Fruit fly (Drosophila melanogaster) whole organism, prepupa: ENCODE measurements around the gene Tlk.
A peak's percentile ranks its signal among the peaks of the same experiment; 100 is the strongest.

Experiments used
- CG10631 ChIP-seq: fragments of 200-800 bp; sonication (Bioruptor generic); optimal IDR thresholded peaks from 2 replicates; lab custom pipeline; 2016; ENCODE audit warnings: missing biosample characterization, missing genetic modification characterization
- CG11294 ChIP-seq: fragments of 200-800 bp; sonication (Bioruptor generic); IDR thresholded peaks from 2 replicates; pipeline ENCODE4 v1.3.6; 2022; ENCODE audit warnings: missing biosample characterization, missing genetic modification characterization
- CG11762 ChIP-seq: fragments of 200-800 bp; sonication (Bioruptor generic); optimal IDR thresholded peaks from 3 replicates; lab custom pipeline; 2016; ENCODE audit warnings: missing biosample characterization, missing genetic modification characterization; ENCODE audit not compliant: insufficient read depth
- CG11902 ChIP-seq: fragments of 200-800 bp; sonication (Bioruptor generic); optimal IDR thresholded peaks from 3 replicates; lab custom pipeline; 2016; ENCODE audit warnings: missing biosample characterization, missing genetic modification characterization
- CG15336 ChIP-seq: fragments of 200-800 bp; sonication (Bioruptor generic); IDR thresholded peaks from 2 replicates; pipeline ENCODE4 v1.3.6; 2022; ENCODE audit warnings: missing biosample characterization, missing genetic modification characterization
- CG1621 ChIP-seq: fragments of 200-800 bp; sonication (Bioruptor generic); optimal IDR thresholded peaks from 3 replicates; lab custom pipeline; 2018; ENCODE audit warnings: missing biosample characterization, mild to moderate bottlenecking, missing genetic modification characterization
- CG16779 ChIP-seq: fragments of 200-800 bp; sonication (Bioruptor generic); optimal IDR thresholded peaks from 3 replicates; lab custom pipeline; 2017; ENCODE audit warnings: missing biosample characterization, mild to moderate bottlenecking, missing genetic modification characterization
- CG3032 ChIP-seq: fragments of 200-800 bp; optimal IDR thresholded peaks from 2 replicates; lab custom pipeline; 2019; ENCODE audit warnings: missing biosample characterization, mild to moderate bottlenecking, missing genetic modification characterization, moderate library complexity
- CG31627 ChIP-seq: fragments of 200-800 bp; sonication (Bioruptor generic); optimal IDR thresholded peaks from 3 replicates; lab custom pipeline; 2016; ENCODE audit warnings: missing biosample characterization, missing genetic modification characterization
- CG34406 ChIP-seq: fragments of 200-800 bp; sonication (Bioruptor generic); optimal IDR thresholded peaks from 3 replicates; lab custom pipeline; 2016; ENCODE audit warnings: missing biosample characterization, missing genetic modification characterization
- CG3919 ChIP-seq: fragments of 200-800 bp; sonication (Bioruptor generic); optimal IDR thresholded peaks from 3 replicates; lab custom pipeline; 2016; ENCODE audit warnings: missing biosample characterization, missing genetic modification characterization
- CG6163 ChIP-seq: fragments of 200-800 bp; sonication (Bioruptor generic); IDR thresholded peaks from 3 replicates; pipeline ENCODE4 v1.3.6; 2022; ENCODE audit warnings: missing biosample characterization, missing genetic modification characterization
- CG6808 ChIP-seq: fragments of 200-800 bp; sonication (Bioruptor generic); optimal IDR thresholded peaks from 3 replicates; lab custom pipeline; 2017; ENCODE audit warnings: missing biosample characterization, missing genetic modification characterization, mild to moderate bottlenecking, moderate library complexity, missing genetic modification reagents
- CG6854 ChIP-seq: fragments of 200-800 bp; sonication (Bioruptor generic); optimal IDR thresholded peaks from 2 replicates; lab custom pipeline; 2017; ENCODE audit warnings: missing biosample characterization, mild to moderate bottlenecking, missing genetic modification characterization
- CG7368 ChIP-seq: fragments of 200-800 bp; sonication (Bioruptor generic); optimal IDR thresholded peaks from 3 replicates; lab custom pipeline; 2016; ENCODE audit warnings: missing biosample characterization, missing genetic modification characterization
- CG8119 ChIP-seq: fragments of 200-800 bp; sonication (Bioruptor generic); IDR thresholded peaks from 3 replicates; pipeline ENCODE4 v1.3.6; 2022; ENCODE audit warnings: missing biosample characterization, missing genetic modification characterization
- CG9139 ChIP-seq: fragments of 200-800 bp; sonication (Bioruptor generic); optimal IDR thresholded peaks from 3 replicates; lab custom pipeline; 2017; ENCODE audit warnings: missing biosample characterization, mild to moderate bottlenecking, missing genetic modification characterization
- Eip75B ChIP-seq: fragments of 200-800 bp; sonication (Bioruptor generic); optimal IDR thresholded peaks from 3 replicates; lab custom pipeline; 2016; ENCODE audit warnings: missing biosample characterization, missing genetic modification characterization
- Eip78C ChIP-seq: fragments of 200-800 bp; sonication (Bioruptor generic); peaks from one replicate; lab custom pipeline; 2016; ENCODE audit warnings: missing biosample characterization, missing genetic modification characterization
- Eip93F ChIP-seq: fragments of 200-800 bp; sonication (Bioruptor generic); optimal IDR thresholded peaks from 2 replicates; lab custom pipeline; 2016; ENCODE audit warnings: missing biosample characterization, mild to moderate bottlenecking, missing genetic modification characterization
- Ets21C ChIP-seq: fragments of 200-800 bp; sonication (Bioruptor generic); optimal IDR thresholded peaks from 3 replicates; lab custom pipeline; 2016; ENCODE audit warnings: missing biosample characterization, missing genetic modification characterization
- Ets96B ChIP-seq: fragments of 200-800 bp; optimal IDR thresholded peaks from 2 replicates; lab custom pipeline; 2019; ENCODE audit warnings: missing biosample characterization, mild to moderate bottlenecking, missing genetic modification characterization, moderate library complexity
- Hr38 ChIP-seq: sonication (Bioruptor generic); optimal IDR thresholded peaks from 2 replicates; lab custom pipeline; 2016; ENCODE audit warnings: missing biosample characterization, missing genetic modification characterization
- Hr4 ChIP-seq: fragments of 200-800 bp; sonication (Bioruptor generic); optimal IDR thresholded peaks from 3 replicates; lab custom pipeline; 2016; ENCODE audit warnings: missing biosample characterization, missing genetic modification characterization
- Met ChIP-seq: fragments of 200-800 bp; sonication (Bioruptor generic); optimal IDR thresholded peaks from 3 replicates; lab custom pipeline; 2016; ENCODE audit warnings: missing biosample characterization, missing genetic modification characterization
- OdsH ChIP-seq: fragments of 200-800 bp; sonication (Bioruptor generic); optimal IDR thresholded peaks from 3 replicates; lab custom pipeline; 2016; ENCODE audit warnings: missing biosample characterization, missing genetic modification characterization
- Smox ChIP-seq: fragments of 200-800 bp; sonication (Bioruptor generic); optimal IDR thresholded peaks from 3 replicates; lab custom pipeline; 2016; ENCODE audit warnings: missing biosample characterization, missing genetic modification characterization
- Sox102F ChIP-seq: fragments of 200-800 bp; sonication (Bioruptor generic); optimal IDR thresholded peaks from 2 replicates; lab custom pipeline; 2016; ENCODE audit warnings: missing biosample characterization, mild to moderate bottlenecking, missing genetic modification characterization
- Sox14 ChIP-seq: fragments of 200-800 bp; sonication (Bioruptor generic); optimal IDR thresholded peaks from 3 replicates; lab custom pipeline; 2016; ENCODE audit warnings: missing biosample characterization, missing genetic modification characterization
- Sox15 ChIP-seq: fragments of 200-800 bp; sonication (Bioruptor generic); optimal IDR thresholded peaks from 3 replicates; lab custom pipeline; 2016; ENCODE audit warnings: missing biosample characterization, missing genetic modification characterization
- achi ChIP-seq: fragments of 200-800 bp; sonication (Bioruptor generic); optimal IDR thresholded peaks from 3 replicates; lab custom pipeline; 2016; ENCODE audit warnings: missing biosample characterization, missing genetic modification characterization
- cyc ChIP-seq: fragments of 200-800 bp; sonication (Bioruptor generic); optimal IDR thresholded peaks from 3 replicates; lab custom pipeline; 2016; ENCODE audit warnings: missing biosample characterization, missing genetic modification characterization
- dac ChIP-seq: fragments of 200-800 bp; sonication (Bioruptor generic); optimal IDR thresholded peaks from 2 replicates; lab custom pipeline; 2017; ENCODE audit warnings: missing biosample characterization, mild to moderate bottlenecking, missing genetic modification characterization
- dsx ChIP-seq: fragments of 200-800 bp; optimal IDR thresholded peaks from 3 replicates; lab custom pipeline; 2019; ENCODE audit warnings: missing biosample characterization, mild to moderate bottlenecking, missing genetic modification characterization, moderate library complexity; ENCODE audit not compliant: poor library complexity, severe bottlenecking
- eg ChIP-seq: fragments of 200-800 bp; sonication (Bioruptor generic); IDR thresholded peaks from 3 replicates; pipeline ENCODE4 v1.3.6; 2022; ENCODE audit warnings: missing biosample characterization, missing genetic modification characterization
- esn ChIP-seq: fragments of 200-800 bp; sonication (Bioruptor generic); optimal IDR thresholded peaks from 2 replicates; lab custom pipeline; 2016; ENCODE audit warnings: missing biosample characterization, mild to moderate bottlenecking, missing genetic modification characterization, moderate library complexity
- fd59A ChIP-seq: fragments of 200-800 bp; sonication (Bioruptor generic); optimal IDR thresholded peaks from 2 replicates; lab custom pipeline; 2017; ENCODE audit warnings: missing biosample characterization, mild to moderate bottlenecking, missing genetic modification characterization, missing genetic modification reagents
- fd85E ChIP-seq: fragments of 200-800 bp; sonication (Bioruptor generic); optimal IDR thresholded peaks from 3 replicates; lab custom pipeline; 2016; ENCODE audit warnings: missing biosample characterization, missing genetic modification characterization
- fkh ChIP-seq: fragments of 200-800 bp; sonication (Bioruptor generic); optimal IDR thresholded peaks from 3 replicates; lab custom pipeline; 2017; ENCODE audit warnings: missing biosample characterization, mild to moderate bottlenecking, missing genetic modification characterization, moderate library complexity
- lz ChIP-seq: fragments of 200-800 bp; sonication (Bioruptor generic); optimal IDR thresholded peaks from 3 replicates; lab custom pipeline; 2016; ENCODE audit warnings: missing biosample characterization, missing genetic modification characterization
- salr ChIP-seq, 2 experiments: fragments of 200-800 bp; sonication (Bioruptor generic); optimal IDR thresholded peaks; 3 replicates each; lab custom pipeline; 2016 to 2018; ENCODE audit warnings: missing biosample characterization in 2 of 2, missing genetic modification characterization in 2 of 2, mild to moderate bottlenecking in 1 of 2
- spab ChIP-seq: fragments of 200-800 bp; sonication (Bioruptor generic); optimal IDR thresholded peaks from 2 replicates; lab custom pipeline; 2017; ENCODE audit warnings: missing biosample characterization, mild to moderate bottlenecking, missing genetic modification characterization, missing genetic modification reagents
- ss ChIP-seq, 2 experiments: fragments of 200-800 bp; sonication (Bioruptor generic); optimal IDR thresholded peaks; 2 replicates in 1 of 2; 3 replicates in 1 of 2; lab custom pipeline; 2017 to 2018; ENCODE audit warnings: mild to moderate bottlenecking in 2 of 2, missing biosample characterization in 2 of 2, missing genetic modification characterization in 2 of 2, moderate library complexity in 1 of 2
- svp ChIP-seq: fragments of 200-800 bp; sonication (Bioruptor generic); peaks from one replicate; lab custom pipeline; 2016; ENCODE audit warnings: missing biosample characterization, missing genetic modification characterization
- topi ChIP-seq: fragments of 200-800 bp; sonication (Bioruptor generic); optimal IDR thresholded peaks from 3 replicates; lab custom pipeline; 2016; ENCODE audit warnings: missing biosample characterization, missing genetic modification characterization
- vri ChIP-seq: fragments of 200-800 bp; sonication (Bioruptor generic); optimal IDR thresholded peaks from 3 replicates; lab custom pipeline; 2016; ENCODE audit warnings: missing biosample characterization, mild to moderate bottlenecking, missing genetic modification characterization

Tlk gene

dm6 chrX:3779686-3780407, 60.0 kb downstream of the Tlk start (continued):
- TF ChIP-seq OdsH (GFP tag; lab: Kevin White, UChicago), result no peak
- TF ChIP-seq Hr38 (GFP tag; lab: Kevin White, UChicago), result no peak
- peak; percentile 57 for TF ChIP-seq CG3919 (GFP tag; lab: Kevin White, UChicago)
- no peak for TF ChIP-seq cyc
- TF ChIP-seq CG7368 (GFP tag; lab: Kevin White, UChicago), result no peak
- TF ChIP-seq fkh (GFP tag; lab: Kevin White, UChicago), result peak; percentile 35
- TF ChIP-seq fd85E (GFP tag; lab: Kevin White, UChicago), result no peak
- peak; percentile 32 for TF ChIP-seq CG16779 (tag; lab: Kevin White, UChicago)
- TF ChIP-seq salr (GFP tag; optimal IDR thresholded peaks at IDR 0.05; lab: Kevin White, UChicago), result no peak
- peak; percentile 36 for TF ChIP-seq Hr4 (GFP tag; lab: Kevin White, UChicago)
- TF ChIP-seq svp (GFP tag; lab: Kevin White, UChicago), result peak; percentile 49
- TF ChIP-seq eg, result 0 out of 3 replicates have a peak, but pooled peaks have one; percentile 57
- no peak for TF ChIP-seq fd59A
- no peak for TF ChIP-seq CG11902 (GFP tag; lab: Kevin White, UChicago)

DNA sequence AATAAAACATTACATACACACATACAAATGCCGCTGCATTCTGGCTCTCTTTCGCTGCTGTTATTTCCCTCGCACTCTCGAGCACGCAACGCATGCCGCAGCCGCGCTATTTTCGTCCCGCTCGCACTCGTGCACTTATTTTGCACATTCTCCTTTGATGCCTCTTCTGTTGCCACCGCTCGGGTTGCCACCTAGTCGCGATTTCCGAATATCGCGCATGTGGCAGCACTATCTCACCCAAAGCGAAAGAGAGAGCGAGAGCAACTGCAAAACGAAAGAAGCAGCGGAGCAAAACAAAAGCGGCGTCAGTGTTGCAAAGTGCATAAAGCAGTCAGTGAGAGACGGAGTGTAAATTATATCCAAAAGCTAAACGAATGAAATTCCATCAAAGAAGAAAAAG, 61.1 kb downstream of the Tlk start:
- TF ChIP-seq CG6808, result peak; percentile 16
- peak; percentile 10 to 40 for TF ChIP-seq ss (GFP tag; optimal IDR thresholded peaks at IDR 0.05; lab: Kevin White, UChicago)
- peak; percentile 2 for TF ChIP-seq topi (GFP tag; lab: Kevin White, UChicago)
- peak; percentile 10 for TF ChIP-seq CG6854 (GFP tag; lab: Kevin White, UChicago)
- peak; percentile 40 for TF ChIP-seq Eip78C (GFP tag; lab: Kevin White, UChicago)
- no peak for TF ChIP-seq fd59A
- peak; percentile 6 for TF ChIP-seq CG3032 (tag; lab: Kevin White, UChicago)
- no peak for TF ChIP-seq spab (GFP tag; lab: Kevin White, UChicago)
- TF ChIP-seq Eip75B, result peak; percentile 16
- peak; percentile 41 for TF ChIP-seq Met (GFP tag; lab: Kevin White, UChicago)
- TF ChIP-seq eg, result peak; percentile 24; the same call in 1 of the 3 replicates
- no peak for TF ChIP-seq Hr4 (GFP tag; lab: Kevin White, UChicago)
- no peak for TF ChIP-seq CG34406 (GFP tag; lab: Kevin White, UChicago)
- TF ChIP-seq CG31627 (GFP tag; lab: Kevin White, UChicago), result no peak
- peak; percentile 13 for TF ChIP-seq Smox (GFP tag; lab: Kevin White, UChicago)
- peak; percentile 36 for TF ChIP-seq CG3919 (GFP tag; lab: Kevin White, UChicago)
- no peak for TF ChIP-seq CG11762 (GFP tag; lab: Kevin White, UChicago)
- no peak for TF ChIP-seq OdsH (GFP tag; lab: Kevin White, UChicago)
- no peak for TF ChIP-seq dac
- TF ChIP-seq CG6163 (GFP tag; lab: Robert Waterston, UW), result peak; percentile 89
- TF ChIP-seq esn (GFP tag; lab: Kevin White, UChicago), result peak; percentile 46
- no peak for TF ChIP-seq Ets21C (GFP tag; lab: Kevin White, UChicago)
- peak; percentile 4 for TF ChIP-seq Ets96B (tag; lab: Kevin White, UChicago)
- TF ChIP-seq svp (GFP tag; lab: Kevin White, UChicago), result peak; percentile 71
- TF ChIP-seq vri (GFP tag; lab: Kevin White, UChicago), result peak; percentile 34
- TF ChIP-seq Sox102F (GFP tag; lab: Kevin White, UChicago), result peak; percentile 42
- no peak for TF ChIP-seq Sox15 (GFP tag; lab: Kevin White, UChicago)
- TF ChIP-seq CG1621, result peak; percentile 15
- peak; percentile 15 for TF ChIP-seq lz (GFP tag; lab: Kevin White, UChicago)
- TF ChIP-seq CG7368 (GFP tag; lab: Kevin White, UChicago), result peak; percentile 14
- TF ChIP-seq achi (GFP tag; lab: Kevin White, UChicago), result no peak
- TF ChIP-seq Eip93F (GFP tag; lab: Kevin White, UChicago), result no peak
- TF ChIP-seq dsx (GFP tag; lab: Kevin White, UChicago), result peak; percentile 11
- no peak for TF ChIP-seq CG9139 (GFP tag; lab: Kevin White, UChicago)
- TF ChIP-seq CG10631 (GFP tag; lab: Kevin White, UChicago), result peak; percentile 19
- TF ChIP-seq CG15336 (GFP tag; lab: Robert Waterston, UW), result 0 out of 2 replicates have a peak, but pooled peaks have one; percentile 46
- peak; percentile 30 for TF ChIP-seq fkh (GFP tag; lab: Kevin White, UChicago)
- TF ChIP-seq Sox14 (GFP tag; lab: Kevin White, UChicago), result peak; percentile 63
- no peak for TF ChIP-seq CG11294 (GFP tag; lab: Robert Waterston, UW)
- TF ChIP-seq CG11902 (GFP tag; lab: Kevin White, UChicago), result no peak
- TF ChIP-seq CG16779 (tag; lab: Kevin White, UChicago), result peak; percentile 36
- no peak for TF ChIP-seq Hr38 (GFP tag; lab: Kevin White, UChicago)
- TF ChIP-seq CG8119, result no peak; the same call in 2 of the 3 replicates
